Worm (Caenorhabditis elegans) whole organism, young adult: ENCODE data around the gene nphp-4.

ENCODE experiments used
- F55B11.4 ChIP-seq: sonication (generic microtip); optimal IDR thresholded peaks from 2 replicates; lab custom pipeline; 2016; ENCODE audit warnings: missing compliant biosample characterization, missing genetic modification characterization, borderline replicate concordance; ENCODE audit not compliant: insufficient read depth
- K11D2.4 ChIP-seq: fragments of 200-800 bp; sonication (Bioruptor generic); IDR thresholded peaks from 2 replicates; pipeline ENCODE4 v1.3.6; 2022; ENCODE audit warnings: missing genetic modification reagents, missing genetic modification characterization, missing compliant biosample characterization
- atf-7 ChIP-seq: sonication (generic microtip); optimal IDR thresholded peaks from 2 replicates; lab custom pipeline; 2017; ENCODE audit warnings: mild to moderate bottlenecking, missing genetic modification characterization, missing compliant biosample characterization
- ztf-18 ChIP-seq: sonication (generic microtip); optimal IDR thresholded peaks from 2 replicates; lab custom pipeline; 2016; ENCODE audit warnings: missing genotype, mild to moderate bottlenecking, missing genetic modification characterization, missing compliant biosample characterization
- ztf-3 ChIP-seq: fragments of 200-800 bp; sonication (Bioruptor generic); optimal IDR thresholded peaks from 2 replicates; lab custom pipeline; 2018; ENCODE audit warnings: mild to moderate bottlenecking, missing genetic modification characterization, missing compliant biosample characterization

ce11 chrV:11797272-11797855 lies 46.2 kb downstream of the nphp-4 start:
- TF ChIP-seq F55B11.4: no peak
- no peak for TF ChIP-seq ztf-18 (tag; lab: Kevin White, UChicago)
- no peak for TF ChIP-seq K11D2.4 (GFP tag; lab: Robert Waterston, UW)
- no peak for TF ChIP-seq ztf-3 (GFP tag; lab: Kevin White, UChicago)
- no peak for TF ChIP-seq atf-7 (tag; lab: Kevin White, UChicago)
